Fruit fly (Drosophila melanogaster) whole organism, prepupa: ENCODE results near the gene CG15773.
A peak's percentile ranks its signal among the peaks of the same experiment; 100 is the strongest.

ENCODE experiments used
- Blimp-1 ChIP-seq: fragments of 200-800 bp; sonication (Bioruptor generic); optimal IDR thresholded peaks from 3 replicates; lab custom pipeline; 2017; ENCODE audit warnings: missing biosample characterization, missing genetic modification characterization, mild to moderate bottlenecking, moderate library complexity, missing genetic modification reagents
- CG10669 ChIP-seq: fragments of 200-800 bp; sonication (Bioruptor generic); optimal IDR thresholded peaks from 3 replicates; lab custom pipeline; 2018; ENCODE audit warnings: missing biosample characterization, mild to moderate bottlenecking, missing genetic modification characterization, moderate library complexity
- CG11294 ChIP-seq: fragments of 200-800 bp; sonication (Bioruptor generic); IDR thresholded peaks from 2 replicates; pipeline ENCODE4 v1.3.6; 2022; ENCODE audit warnings: missing biosample characterization, missing genetic modification characterization
- CG11762 ChIP-seq: fragments of 200-800 bp; sonication (Bioruptor generic); optimal IDR thresholded peaks from 3 replicates; lab custom pipeline; 2016; ENCODE audit warnings: missing biosample characterization, missing genetic modification characterization; ENCODE audit not compliant: insufficient read depth
- CG16779 ChIP-seq: fragments of 200-800 bp; sonication (Bioruptor generic); optimal IDR thresholded peaks from 3 replicates; lab custom pipeline; 2017; ENCODE audit warnings: missing biosample characterization, mild to moderate bottlenecking, missing genetic modification characterization
- CG31627 ChIP-seq: fragments of 200-800 bp; sonication (Bioruptor generic); optimal IDR thresholded peaks from 3 replicates; lab custom pipeline; 2016; ENCODE audit warnings: missing biosample characterization, missing genetic modification characterization
- CG32006 ChIP-seq: fragments of 200-800 bp; sonication (Bioruptor generic); optimal IDR thresholded peaks from 3 replicates; lab custom pipeline; 2017; ENCODE audit warnings: missing biosample characterization, mild to moderate bottlenecking, missing genetic modification characterization
- CG34406 ChIP-seq: fragments of 200-800 bp; sonication (Bioruptor generic); optimal IDR thresholded peaks from 3 replicates; lab custom pipeline; 2016; ENCODE audit warnings: missing biosample characterization, missing genetic modification characterization
- CG4318 ChIP-seq: fragments of 200-800 bp; sonication (Bioruptor generic); optimal IDR thresholded peaks from 3 replicates; lab custom pipeline; 2017; ENCODE audit warnings: missing biosample characterization, mild to moderate bottlenecking, missing genetic modification characterization
- CG6163 ChIP-seq: fragments of 200-800 bp; sonication (Bioruptor generic); IDR thresholded peaks from 3 replicates; pipeline ENCODE4 v1.3.6; 2022; ENCODE audit warnings: missing biosample characterization, missing genetic modification characterization
- CG6276 ChIP-seq: fragments of 200-800 bp; sonication (Bioruptor generic); optimal IDR thresholded peaks from 2 replicates; lab custom pipeline; 2017; ENCODE audit warnings: missing biosample characterization, mild to moderate bottlenecking, missing genetic modification characterization
- CG6792 ChIP-seq: fragments of 200-800 bp; sonication (Bioruptor generic); optimal IDR thresholded peaks from 3 replicates; lab custom pipeline; 2016; ENCODE audit warnings: missing biosample characterization, missing genetic modification characterization
- CG6808 ChIP-seq: fragments of 200-800 bp; sonication (Bioruptor generic); optimal IDR thresholded peaks from 3 replicates; lab custom pipeline; 2017; ENCODE audit warnings: missing biosample characterization, missing genetic modification characterization, mild to moderate bottlenecking, moderate library complexity, missing genetic modification reagents
- CG6854 ChIP-seq: fragments of 200-800 bp; sonication (Bioruptor generic); optimal IDR thresholded peaks from 2 replicates; lab custom pipeline; 2017; ENCODE audit warnings: missing biosample characterization, mild to moderate bottlenecking, missing genetic modification characterization
- CG7368 ChIP-seq: fragments of 200-800 bp; sonication (Bioruptor generic); optimal IDR thresholded peaks from 3 replicates; lab custom pipeline; 2016; ENCODE audit warnings: missing biosample characterization, missing genetic modification characterization
- CG8119 ChIP-seq: fragments of 200-800 bp; sonication (Bioruptor generic); IDR thresholded peaks from 3 replicates; pipeline ENCODE4 v1.3.6; 2022; ENCODE audit warnings: missing biosample characterization, missing genetic modification characterization
- CG8319 ChIP-seq: fragments of 200-800 bp; sonication (Bioruptor generic); optimal IDR thresholded peaks from 3 replicates; lab custom pipeline; 2016; ENCODE audit warnings: missing biosample characterization, missing genetic modification characterization
- CG8632 ChIP-seq: fragments of 200-800 bp; sonication (Bioruptor generic); optimal IDR thresholded peaks from 3 replicates; lab custom pipeline; 2016; ENCODE audit warnings: missing biosample characterization, missing genetic modification characterization
- CG9139 ChIP-seq: fragments of 200-800 bp; sonication (Bioruptor generic); optimal IDR thresholded peaks from 3 replicates; lab custom pipeline; 2017; ENCODE audit warnings: missing biosample characterization, mild to moderate bottlenecking, missing genetic modification characterization
- Eip75B ChIP-seq: fragments of 200-800 bp; sonication (Bioruptor generic); optimal IDR thresholded peaks from 3 replicates; lab custom pipeline; 2016; ENCODE audit warnings: missing biosample characterization, missing genetic modification characterization
- Eip78C ChIP-seq: fragments of 200-800 bp; sonication (Bioruptor generic); peaks from one replicate; lab custom pipeline; 2016; ENCODE audit warnings: missing biosample characterization, missing genetic modification characterization
- Eip93F ChIP-seq: fragments of 200-800 bp; sonication (Bioruptor generic); optimal IDR thresholded peaks from 2 replicates; lab custom pipeline; 2016; ENCODE audit warnings: missing biosample characterization, mild to moderate bottlenecking, missing genetic modification characterization
- Gug ChIP-seq: fragments of 200-800 bp; sonication (Bioruptor generic); IDR thresholded peaks from 2 replicates; pipeline ENCODE4 v1.3.6; 2022; ENCODE audit warnings: missing biosample characterization, missing genetic modification characterization
- Hr38 ChIP-seq: sonication (Bioruptor generic); optimal IDR thresholded peaks from 2 replicates; lab custom pipeline; 2016; ENCODE audit warnings: missing biosample characterization, missing genetic modification characterization
- Hr39 ChIP-seq: fragments of 200-800 bp; sonication (Bioruptor generic); optimal IDR thresholded peaks from 2 replicates; lab custom pipeline; 2016; ENCODE audit warnings: missing biosample characterization, missing genetic modification characterization
- Hr4 ChIP-seq: fragments of 200-800 bp; sonication (Bioruptor generic); optimal IDR thresholded peaks from 3 replicates; lab custom pipeline; 2016; ENCODE audit warnings: missing biosample characterization, missing genetic modification characterization
- Lpt ChIP-seq: fragments of 200-800 bp; sonication (Bioruptor generic); optimal IDR thresholded peaks from 3 replicates; lab custom pipeline; 2016; ENCODE audit warnings: missing biosample characterization, missing genetic modification characterization
- Smox ChIP-seq: fragments of 200-800 bp; sonication (Bioruptor generic); optimal IDR thresholded peaks from 3 replicates; lab custom pipeline; 2016; ENCODE audit warnings: missing biosample characterization, missing genetic modification characterization
- Sox102F ChIP-seq: fragments of 200-800 bp; sonication (Bioruptor generic); optimal IDR thresholded peaks from 2 replicates; lab custom pipeline; 2016; ENCODE audit warnings: missing biosample characterization, mild to moderate bottlenecking, missing genetic modification characterization
- achi ChIP-seq: fragments of 200-800 bp; sonication (Bioruptor generic); optimal IDR thresholded peaks from 3 replicates; lab custom pipeline; 2016; ENCODE audit warnings: missing biosample characterization, missing genetic modification characterization
- acj6 ChIP-seq: fragments of 200-800 bp; sonication (Bioruptor generic); optimal IDR thresholded peaks from 3 replicates; lab custom pipeline; 2016; ENCODE audit warnings: missing biosample characterization, missing genetic modification characterization
- dac ChIP-seq: fragments of 200-800 bp; sonication (Bioruptor generic); optimal IDR thresholded peaks from 2 replicates; lab custom pipeline; 2017; ENCODE audit warnings: missing biosample characterization, mild to moderate bottlenecking, missing genetic modification characterization
- dsx ChIP-seq: fragments of 200-800 bp; optimal IDR thresholded peaks from 3 replicates; lab custom pipeline; 2019; ENCODE audit warnings: missing biosample characterization, mild to moderate bottlenecking, missing genetic modification characterization, moderate library complexity; ENCODE audit not compliant: poor library complexity, severe bottlenecking
- eg ChIP-seq: fragments of 200-800 bp; sonication (Bioruptor generic); IDR thresholded peaks from 3 replicates; pipeline ENCODE4 v1.3.6; 2022; ENCODE audit warnings: missing biosample characterization, missing genetic modification characterization
- fd85E ChIP-seq: fragments of 200-800 bp; sonication (Bioruptor generic); optimal IDR thresholded peaks from 3 replicates; lab custom pipeline; 2016; ENCODE audit warnings: missing biosample characterization, missing genetic modification characterization
- fkh ChIP-seq: fragments of 200-800 bp; sonication (Bioruptor generic); optimal IDR thresholded peaks from 3 replicates; lab custom pipeline; 2017; ENCODE audit warnings: missing biosample characterization, mild to moderate bottlenecking, missing genetic modification characterization, moderate library complexity
- lz ChIP-seq: fragments of 200-800 bp; sonication (Bioruptor generic); optimal IDR thresholded peaks from 3 replicates; lab custom pipeline; 2016; ENCODE audit warnings: missing biosample characterization, missing genetic modification characterization
- net ChIP-seq: fragments of 200-800 bp; sonication (Bioruptor generic); optimal IDR thresholded peaks from 3 replicates; lab custom pipeline; 2016; ENCODE audit warnings: missing biosample characterization, missing genetic modification characterization
- pdm3 ChIP-seq: fragments of 200-800 bp; sonication (Bioruptor generic); optimal IDR thresholded peaks from 3 replicates; lab custom pipeline; 2016; ENCODE audit warnings: missing biosample characterization, missing genetic modification characterization
- salr ChIP-seq, 2 experiments: fragments of 200-800 bp; sonication (Bioruptor generic); optimal IDR thresholded peaks; 3 replicates each; lab custom pipeline; 2016 to 2018; ENCODE audit warnings: missing biosample characterization in 2 of 2, missing genetic modification characterization in 2 of 2, mild to moderate bottlenecking in 1 of 2
- spab ChIP-seq: fragments of 200-800 bp; sonication (Bioruptor generic); optimal IDR thresholded peaks from 2 replicates; lab custom pipeline; 2017; ENCODE audit warnings: missing biosample characterization, mild to moderate bottlenecking, missing genetic modification characterization, missing genetic modification reagents
- ss ChIP-seq, 2 experiments: fragments of 200-800 bp; sonication (Bioruptor generic); optimal IDR thresholded peaks; 2 replicates in 1 of 2; 3 replicates in 1 of 2; lab custom pipeline; 2017 to 2018; ENCODE audit warnings: mild to moderate bottlenecking in 2 of 2, missing biosample characterization in 2 of 2, missing genetic modification characterization in 2 of 2, moderate library complexity in 1 of 2
- topi ChIP-seq: fragments of 200-800 bp; sonication (Bioruptor generic); optimal IDR thresholded peaks from 3 replicates; lab custom pipeline; 2016; ENCODE audit warnings: missing biosample characterization, missing genetic modification characterization

Gene CG15773

DNA sequence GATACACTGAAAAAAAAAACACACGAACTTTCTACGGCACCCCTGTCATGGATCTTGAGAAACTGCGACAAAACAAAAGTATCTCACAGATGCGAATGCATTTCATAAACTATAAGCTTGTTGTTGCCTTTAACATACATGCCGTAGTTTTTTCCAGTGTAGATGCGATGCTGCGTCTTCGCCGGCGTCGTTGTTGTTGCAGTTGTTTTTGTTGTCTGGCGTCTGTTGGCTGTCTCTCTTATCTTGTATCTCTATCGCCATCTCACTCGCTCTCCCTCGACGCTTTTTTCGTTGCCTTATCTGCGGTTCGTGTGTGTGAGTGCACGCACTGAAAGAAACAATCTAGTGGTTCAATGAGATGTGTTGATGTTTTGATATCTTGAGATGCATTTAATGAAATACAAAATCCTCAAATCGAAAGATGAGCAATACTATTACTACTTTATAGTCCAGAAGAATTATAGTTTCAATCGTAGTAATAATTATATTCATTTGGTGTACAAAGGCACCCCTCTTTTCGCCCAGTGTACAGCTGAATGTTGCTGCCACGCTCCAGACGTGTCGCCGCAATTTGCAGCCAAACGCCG, 36.0 kb upstream of the CG15773 start (continued):
- TF ChIP-seq CG34406 (GFP tag; lab: Kevin White, UChicago): peak; percentile 97
- peak; percentile 98 for TF ChIP-seq lz (GFP tag; lab: Kevin White, UChicago)
- peak; percentile 95 for TF ChIP-seq CG16779 (tag; lab: Kevin White, UChicago)
- TF ChIP-seq CG6854 (GFP tag; lab: Kevin White, UChicago): peak; percentile 95
- TF ChIP-seq CG6163 (GFP tag; lab: Robert Waterston, UW): peak; percentile 99
- peak; percentile 97 for TF ChIP-seq Hr4 (GFP tag; lab: Kevin White, UChicago)
- peak; percentile 93 for TF ChIP-seq Gug
- peak; percentile 97 for TF ChIP-seq Smox
- peak; percentile 98 for TF ChIP-seq acj6 (GFP tag; lab: Kevin White, UChicago)
- TF ChIP-seq Eip75B (GFP tag; lab: Kevin White, UChicago): peak; percentile 98
- peak; percentile 98 for TF ChIP-seq pdm3 (GFP tag; lab: Kevin White, UChicago)
- peak; percentile 98 for TF ChIP-seq CG31627 (GFP tag; lab: Kevin White, UChicago)
- TF ChIP-seq CG8632 (GFP tag; lab: Kevin White, UChicago): peak; percentile 95
- peak; percentile 94 for TF ChIP-seq Lpt (GFP tag; lab: Kevin White, UChicago)
- TF ChIP-seq topi: peak; percentile 99
- TF ChIP-seq fd85E (GFP tag; lab: Kevin White, UChicago): peak; percentile 94
- TF ChIP-seq salr (GFP tag; optimal IDR thresholded peaks at IDR 0.05; lab: Kevin White, UChicago): peak; percentile 93 to 95
- peak; percentile 95 for TF ChIP-seq CG8319 (GFP tag; lab: Kevin White, UChicago)
- TF ChIP-seq CG6276 (GFP tag; lab: Kevin White, UChicago): peak; percentile 94
- peak; percentile 97 for TF ChIP-seq net (GFP tag; lab: Kevin White, UChicago)
- TF ChIP-seq CG11762 (GFP tag; lab: Kevin White, UChicago): peak; percentile 97
- TF ChIP-seq CG7368 (GFP tag; lab: Kevin White, UChicago): peak; percentile 99
- peak; percentile 66 for TF ChIP-seq Hr38 (GFP tag; lab: Kevin White, UChicago)
- peak; percentile 98 for TF ChIP-seq CG6792 (GFP tag; lab: Kevin White, UChicago)

dm6 chrX:5698087-5698727, 34.3 kb upstream of the CG15773 start, which contains the start of gene AdamTS-B:
Gene AdamTS-B (plus strand): TSS chrX:5698557.
- TF ChIP-seq Hr38 (GFP tag; lab: Kevin White, UChicago) (no peak), achi (GFP tag; lab: Kevin White, UChicago) (peak; percentile 71), CG10669 (GFP tag; lab: Kevin White, UChicago) (peak; percentile 73), topi (peak; percentile 66), fkh (GFP tag; lab: Kevin White, UChicago) (no peak), Gug (peak; percentile 63; the same call in 1 of the 2 replicates), CG11294 (GFP tag; lab: Robert Waterston, UW) (peak; percentile 60; the same call in 1 of the 2 replicates), ss (GFP tag; optimal IDR thresholded peaks at IDR 0.05; lab: Kevin White, UChicago) (no peak), spab (peak; percentile 68), CG8319 (GFP tag; lab: Kevin White, UChicago) (peak; percentile 16), Sox102F (GFP tag; lab: Kevin White, UChicago) (peak; percentile 62), CG31627 (GFP tag; lab: Kevin White, UChicago) (peak; percentile 55), pdm3 (GFP tag; lab: Kevin White, UChicago) (peak; percentile 62), CG7368 (GFP tag; lab: Kevin White, UChicago) (peak; percentile 57), net (GFP tag; lab: Kevin White, UChicago) (peak; percentile 48), eg (GFP tag; lab: Robert Waterston, UW) (peak; percentile 69; the same call in 2 of the 3 replicates), Blimp-1 (GFP tag; lab: Kevin White, UChicago) (peak; percentile 28), CG6854 (GFP tag; lab: Kevin White, UChicago) (peak; percentile 48), dsx (GFP tag; lab: Kevin White, UChicago) (peak; percentile 57), CG9139 (peak; percentile 56), CG8119 (GFP tag; lab: Robert Waterston, UW) (peak; percentile 80), CG6808 (GFP tag; lab: Kevin White, UChicago) (peak; percentile 78), CG8632 (GFP tag; lab: Kevin White, UChicago) (peak; percentile 52), CG4318 (GFP tag; lab: Kevin White, UChicago) (peak; percentile 59), CG32006 (peak; percentile 79), CG16779 (tag; lab: Kevin White, UChicago) (peak; percentile 73), dac (GFP tag; lab: Kevin White, UChicago) (peak; percentile 46), Hr4 (GFP tag; lab: Kevin White, UChicago) (peak; percentile 69), Hr39 (peak; percentile 35), Eip78C (GFP tag; lab: Kevin White, UChicago) (peak; percentile 22), fd85E (GFP tag; lab: Kevin White, UChicago) (no peak), CG34406 (GFP tag; lab: Kevin White, UChicago) (peak; percentile 53), salr (GFP tag; optimal IDR thresholded peaks at IDR 0.05; lab: Kevin White, UChicago) (peak; percentile 17 to 51), CG6276 (GFP tag; lab: Kevin White, UChicago) (peak; percentile 80), Eip93F (GFP tag; lab: Kevin White, UChicago) (peak; percentile 44), Lpt (GFP tag; lab: Kevin White, UChicago) (peak; percentile 57), Smox (peak; percentile 70)
